Worm (Caenorhabditis elegans) whole organism, dauer: Measurements from ENCODE around the gene spe-45.

Experiments used
- unc-62 ChIP-seq: sonication (generic microtip); optimal IDR thresholded peaks from 2 replicates; lab custom pipeline; 2017; ENCODE audit warnings: missing biosample characterization, missing genetic modification reagents, missing genetic modification characterization

spe-45 gene

ce11 chrIV:12389951-12390350, at the start of gene spe-45:
Gene spe-45, minus strand, starts transcription at chrIV:12390095.
- TF ChIP-seq unc-62 (GFP tag; lab: Kevin White, UChicago): no peak

ce11 chrIV:12438359-12438758, 48.5 kb upstream of the spe-45 start, which contains the start of gene clec-185:
Gene clec-185, plus strand, starts transcription at chrIV:12438659.
- TF ChIP-seq unc-62 (GFP tag; lab: Kevin White, UChicago): no peak

ce11 chrIV:12435442-12435841, 45.5 kb upstream of the spe-45 start, which contains the start of gene irg-4:
Gene irg-4, plus strand, starts transcription at chrIV:12435833.
- no peak for TF ChIP-seq unc-62 (GFP tag; lab: Kevin White, UChicago)

ce11 chrIV:12432340-12432739, 42.4 kb upstream of the spe-45 start, which contains the start of gene clec-184:
Gene clec-184, plus strand, starts transcription at chrIV:12432640.
- no peak for TF ChIP-seq unc-62 (GFP tag; lab: Kevin White, UChicago)

- TF ChIP-seq unc-62 (GFP tag; lab: Kevin White, UChicago): no peak
These were observed 41.9 kb upstream of the spe-45 start for ce11 chrIV:12431755-12432154.

- TF ChIP-seq unc-62 (GFP tag; lab: Kevin White, UChicago): no peak
These were observed 39.6 kb upstream of the spe-45 start for ce11 chrIV:12429504-12429903.

ce11 chrIV:12428467-12428866, 38.6 kb upstream of the spe-45 start, which contains the start of gene col-130:
Gene col-130, minus strand, starts transcription at chrIV:12428516.
- no peak for TF ChIP-seq unc-62 (GFP tag; lab: Kevin White, UChicago)

- TF ChIP-seq unc-62 (GFP tag; lab: Kevin White, UChicago): no peak
These were observed 37.9 kb upstream of the spe-45 start for ce11 chrIV:12427687-12428284.

ce11 chrIV:12425595-12425994, 35.7 kb upstream of the spe-45 start:
- no peak for TF ChIP-seq unc-62 (GFP tag; lab: Kevin White, UChicago)

ce11 chrIV:12420455-12420854, 30.6 kb upstream of the spe-45 start, which contains the start of gene ugt-65:
Gene ugt-65, plus strand, starts transcription at chrIV:12420683.
- no peak for TF ChIP-seq unc-62 (GFP tag; lab: Kevin White, UChicago)

ce11 chrIV:12419291-12419690, 29.4 kb upstream of the spe-45 start:
- TF ChIP-seq unc-62 (GFP tag; lab: Kevin White, UChicago): no peak

ce11 chrIV:12417536-12418195, 27.8 kb upstream of the spe-45 start, which contains the start of gene F08G5.3:
Gene F08G5.3, minus strand, starts transcription at chrIV:12417586.
- TF ChIP-seq unc-62 (GFP tag; lab: Kevin White, UChicago): no peak

- no peak for TF ChIP-seq unc-62 (GFP tag; lab: Kevin White, UChicago)
These were observed 26.9 kb upstream of the spe-45 start for ce11 chrIV:12416629-12417404.

ce11 chrIV:12414601-12415000, 24.7 kb upstream of the spe-45 start:
- TF ChIP-seq unc-62 (GFP tag; lab: Kevin White, UChicago): no peak

- TF ChIP-seq unc-62 (GFP tag; lab: Kevin White, UChicago): no peak
These were observed 20.3 kb upstream of the spe-45 start, which contains the start of gene acl-13 for ce11 chrIV:12410167-12410566. Gene acl-13, plus strand, starts transcription at chrIV:12410467.

- no peak for TF ChIP-seq unc-62 (GFP tag; lab: Kevin White, UChicago)
These were observed 18.7 kb upstream of the spe-45 start, which contains the start of gene dsb-1 for ce11 chrIV:12408625-12409024. Gene dsb-1, plus strand, starts transcription at chrIV:12408925.
